Worm (Caenorhabditis elegans) whole organism, midembryonic: ENCODE results near the gene znf-622.

Experiments
- cog-1 ChIP-seq: sonication (generic microtip); optimal IDR thresholded peaks from 2 replicates; lab custom pipeline; 2016; ENCODE audit warnings: missing genetic modification characterization, missing compliant biosample characterization
- klf-2 ChIP-seq: fragments of 200-800 bp; sonication (Bioruptor generic); conservative IDR thresholded peaks from 2 replicates; pipeline ENCODE4 v1.3.6; 2022; ENCODE audit warnings: missing genetic modification reagents, missing genetic modification characterization, missing compliant biosample characterization
- med-1 ChIP-seq: sonication (generic microtip); optimal IDR thresholded peaks from 2 replicates; lab custom pipeline; 2017; ENCODE audit warnings: missing genetic modification characterization, mild to moderate bottlenecking, missing compliant biosample characterization, antibody characterized with exemption, missing genetic modification reagents; ENCODE audit not compliant: insufficient read depth
- ref-1 ChIP-seq: fragments of 200-800 bp; sonication (Bioruptor generic); conservative IDR thresholded peaks from 2 replicates; pipeline ENCODE4 v1.3.6; 2022; ENCODE audit warnings: missing genetic modification reagents, missing genetic modification characterization, missing compliant biosample characterization
- tab-1 ChIP-seq: fragments of 200-800 bp; sonication (Bioruptor generic); IDR thresholded peaks from 2 replicates; pipeline ENCODE4 v1.3.6; 2022; ENCODE audit warnings: missing genetic modification characterization, missing compliant biosample characterization
- ztf-23 ChIP-seq: fragments of 200-800 bp; sonication (Bioruptor generic); IDR thresholded peaks from 2 replicates; pipeline ENCODE4 v1.3.6; 2022; ENCODE audit warnings: missing genetic modification reagents, missing genetic modification characterization, missing compliant biosample characterization
- ztf-29 ChIP-seq: fragments of 200-800 bp; sonication (Bioruptor generic); IDR thresholded peaks from 2 replicates; pipeline ENCODE4 v1.3.6; 2022; ENCODE audit warnings: missing genetic modification reagents, missing genetic modification characterization, missing compliant biosample characterization

DNA sequence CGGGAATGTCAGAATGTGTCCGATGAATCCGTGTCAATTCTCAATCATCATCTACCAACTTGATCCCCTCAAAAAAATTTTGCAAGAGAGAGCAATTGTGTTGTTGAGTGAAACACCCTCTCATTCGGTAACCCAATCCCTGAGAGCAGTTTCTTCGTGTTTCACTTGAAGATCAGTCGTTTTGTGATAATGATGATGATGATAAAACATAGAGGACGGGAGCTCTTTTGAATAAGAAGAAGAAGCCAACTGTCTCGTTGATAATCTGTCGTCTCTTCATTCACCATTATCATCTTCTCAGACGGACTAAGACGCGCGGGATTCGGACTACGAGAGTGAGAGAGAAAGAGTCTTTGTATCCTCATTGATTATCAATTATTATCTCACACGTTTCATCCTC lies 23.7 kb downstream of the znf-622 start:
- TF ChIP-seq klf-2 (no peak), med-1 (GFP tag; lab: Kevin White, UChicago) (no peak), ztf-23 (no peak), ref-1 (GFP tag; lab: Robert Waterston, UW) (no peak), cog-1 (tag; lab: Kevin White, UChicago) (no peak), ztf-29 (GFP tag; lab: Robert Waterston, UW) (no peak), tab-1 (no peak)
